Fruit fly (Drosophila melanogaster): ENCODE results near the gene CG32486.

dm6 chr3L:3058970-3059883 lies 11.4 kb downstream of the CG32486 start:
- TF ChIP-seq CTCF (optimal IDR thresholded peaks at IDR 0.05) (no peak), CG8478 (optimal IDR thresholded peaks at IDR 0.05) (no peak)
